Worm (Caenorhabditis elegans) whole organism, L4 larva: ENCODE measurements around the gene fbxa-37.

Experiments used
- D1046.2 ChIP-seq: fragments of 200-800 bp; sonication (Bioruptor generic); IDR thresholded peaks from 2 replicates; pipeline ENCODE4 v1.3.6; 2022; ENCODE audit warnings: missing genetic modification characterization, missing compliant biosample characterization
- F37D6.2 ChIP-seq: sonication (generic microtip); optimal IDR thresholded peaks from 2 replicates; lab custom pipeline; 2016; ENCODE audit warnings: mild to moderate bottlenecking, missing genetic modification characterization, missing compliant biosample characterization
- R02D3.7 ChIP-seq: fragments of 150-350 bp; sonication (generic microtip); optimal IDR thresholded peaks from 3 replicates; lab custom pipeline; 2014; ENCODE audit warnings: missing biosample characterization, missing genetic modification characterization
- ZK546.5 ChIP-seq, 2 experiments: sonication (generic microtip); optimal IDR thresholded peaks; 2 replicates each; lab custom pipeline; 2017; ENCODE audit warnings: missing biosample characterization in 2 of 2, missing genetic modification characterization in 2 of 2
- aha-1 ChIP-seq: fragments of 150-350 bp; peaks from one replicate; lab custom pipeline; 2014; ENCODE audit warnings: missing biosample characterization, missing genetic modification characterization
- cey-2 ChIP-seq: sonication (generic microtip); optimal IDR thresholded peaks from 3 replicates; lab custom pipeline; 2017; ENCODE audit warnings: missing genetic modification characterization, mild to moderate bottlenecking, missing compliant biosample characterization, antibody characterized with exemption, borderline replicate concordance; ENCODE audit not compliant: insufficient read depth
- daf-16 ChIP-seq, 3 experiments: sonication (generic microtip); optimal IDR thresholded peaks; 2 replicates each; lab custom pipeline; 2016 to 2017; ENCODE audit warnings: missing genetic modification characterization in 3 of 3, missing genetic modification reagents in 3 of 3, mild to moderate bottlenecking in 2 of 3, missing compliant biosample characterization in 2 of 3, missing biosample characterization in 1 of 3, moderate library complexity in 1 of 3
- dmd-6 ChIP-seq: fragments of 200-800 bp; sonication (Bioruptor generic); IDR thresholded peaks from 2 replicates; pipeline ENCODE4 v1.3.6; 2022; ENCODE audit warnings: missing genetic modification reagents, missing genetic modification characterization, missing compliant biosample characterization
- dve-1 ChIP-seq: sonication (generic microtip); optimal IDR thresholded peaks from 2 replicates; lab custom pipeline; 2017; ENCODE audit warnings: antibody characterized with exemption, mild to moderate bottlenecking, missing genetic modification characterization, missing compliant biosample characterization; ENCODE audit not compliant: insufficient read depth
- hlh-11 ChIP-seq: fragments of 200-800 bp; sonication (Bioruptor generic); optimal IDR thresholded peaks from 2 replicates; lab custom pipeline; 2018; ENCODE audit warnings: mild to moderate bottlenecking, missing genetic modification characterization, missing compliant biosample characterization
- hlh-30 ChIP-seq: sonication (generic microtip); optimal IDR thresholded peaks from 2 replicates; lab custom pipeline; 2017; ENCODE audit warnings: antibody characterized with exemption, mild to moderate bottlenecking, missing genetic modification characterization, missing compliant biosample characterization; ENCODE audit not compliant: insufficient read depth
- lim-7 ChIP-seq: fragments of 200-800 bp; sonication (Bioruptor generic); IDR thresholded peaks from 2 replicates; pipeline ENCODE4 v1.3.6; 2022; ENCODE audit warnings: missing genetic modification characterization, missing compliant biosample characterization
- lin-15B ChIP-seq: fragments of 150-350 bp; sonication (generic microtip); optimal IDR thresholded peaks from 3 replicates; lab custom pipeline; 2014; ENCODE audit warnings: missing biosample characterization, missing genetic modification characterization
- lin-29 ChIP-seq: fragments of 200-800 bp; sonication (Bioruptor generic); IDR thresholded peaks from 2 replicates; pipeline ENCODE4 v1.3.6; 2022; ENCODE audit warnings: missing genetic modification reagents, missing genetic modification characterization, missing compliant biosample characterization
- lin-38 ChIP-seq: fragments of 200-800 bp; sonication (Bioruptor generic); IDR thresholded peaks from 2 replicates; pipeline ENCODE4 v1.3.6; 2022; ENCODE audit warnings: missing genetic modification reagents, missing genetic modification characterization, missing compliant biosample characterization
- lsy-2 ChIP-seq, 2 experiments: fragments of 150-350 bp in 1 of 2; sonication (generic microtip) in 1 of 2; optimal IDR thresholded peaks; 2 replicates each; lab custom pipeline; 2014 to 2017; ENCODE audit warnings: missing biosample characterization in 2 of 2, missing genetic modification characterization in 2 of 2
- madf-9 ChIP-seq: fragments of 200-800 bp; sonication (Bioruptor generic); conservative IDR thresholded peaks from 2 replicates; pipeline ENCODE4 v1.3.6; 2022; ENCODE audit warnings: missing genetic modification reagents, missing genetic modification characterization, missing compliant biosample characterization
- mdt-29 ChIP-seq: fragments of 200-800 bp; sonication (Bioruptor generic); IDR thresholded peaks from 2 replicates; pipeline ENCODE4 v1.3.6; 2022; ENCODE audit warnings: missing genetic modification reagents, missing genetic modification characterization, missing compliant biosample characterization
- nhr-102 ChIP-seq: sonication (generic microtip); optimal IDR thresholded peaks from 2 replicates; lab custom pipeline; 2016; ENCODE audit warnings: mild to moderate bottlenecking, missing genetic modification characterization, moderate library complexity, missing compliant biosample characterization
- nhr-11 ChIP-seq: fragments of 150-350 bp; optimal IDR thresholded peaks from 2 replicates; lab custom pipeline; 2014; ENCODE audit warnings: missing biosample characterization, missing genetic modification characterization
- nhr-111 ChIP-seq: fragments of 200-800 bp; sonication (Bioruptor generic); optimal IDR thresholded peaks from 2 replicates; lab custom pipeline; 2018; ENCODE audit warnings: mild to moderate bottlenecking, missing genetic modification characterization, missing compliant biosample characterization
- nhr-28 ChIP-seq: fragments of 150-350 bp; optimal IDR thresholded peaks from 2 replicates; lab custom pipeline; 2014; ENCODE audit warnings: missing biosample characterization, missing genetic modification characterization
- nhr-42 ChIP-seq: fragments of 200-800 bp; sonication (Bioruptor generic); IDR thresholded peaks from 2 replicates; pipeline ENCODE4 v1.3.6; 2022; ENCODE audit warnings: missing genetic modification characterization, missing compliant biosample characterization
- nhr-48 ChIP-seq: sonication (generic microtip); optimal IDR thresholded peaks from 2 replicates; lab custom pipeline; 2016; ENCODE audit warnings: mild to moderate bottlenecking, missing genetic modification characterization, missing compliant biosample characterization
- nhr-77 ChIP-seq: fragments of 150-350 bp; optimal IDR thresholded peaks from 2 replicates; lab custom pipeline; 2014; ENCODE audit warnings: missing biosample characterization, missing genetic modification characterization
- pha-4 ChIP-seq, 2 experiments: fragments of 150-350 bp in 1 of 2; fragments of 200-800 bp in 1 of 2; sonication (Bioruptor generic) in 1 of 2; IDR thresholded peaks in 1 of 2; optimal IDR thresholded peaks in 1 of 2; 2 replicates each; pipeline versions ENCODE4 v1.3.6 to Lab custom; 2014 to 2022; ENCODE audit warnings: missing genetic modification characterization in 2 of 2, missing genetic modification reagents in 2 of 2, missing biosample characterization in 1 of 2, missing compliant biosample characterization in 1 of 2
- php-3 ChIP-seq: fragments of 200-800 bp; sonication (Bioruptor generic); IDR thresholded peaks from 2 replicates; pipeline ENCODE4 v1.3.6; 2022; ENCODE audit warnings: missing genetic modification reagents, missing genetic modification characterization, missing compliant biosample characterization
- pqm-1 ChIP-seq: sonication (generic microtip); optimal IDR thresholded peaks from 2 replicates; lab custom pipeline; 2017; ENCODE audit warnings: missing biosample characterization, missing genetic modification characterization
- saeg-2 ChIP-seq: fragments of 200-800 bp; sonication (Bioruptor generic); IDR thresholded peaks from 2 replicates; pipeline ENCODE4 v1.3.6; 2022; ENCODE audit warnings: missing genetic modification reagents, missing genetic modification characterization, missing compliant biosample characterization
- sdz-12 ChIP-seq: fragments of 200-800 bp; sonication (Bioruptor generic); optimal IDR thresholded peaks from 2 replicates; lab custom pipeline; 2018; ENCODE audit warnings: mild to moderate bottlenecking, missing genetic modification characterization, missing compliant biosample characterization
- set-16 ChIP-seq: fragments of 200-800 bp; sonication (Bioruptor generic); IDR thresholded peaks from 2 replicates; pipeline ENCODE4 v1.3.6; 2022; ENCODE audit warnings: missing genetic modification reagents, missing genetic modification characterization, missing compliant biosample characterization
- skn-1 ChIP-seq: fragments of 150-350 bp; optimal IDR thresholded peaks from 2 replicates; lab custom pipeline; 2014; ENCODE audit warnings: missing biosample characterization, missing genetic modification characterization
- snpc-4 ChIP-seq: fragments of 150-350 bp; optimal IDR thresholded peaks from 2 replicates; lab custom pipeline; 2014; ENCODE audit warnings: missing biosample characterization, missing genetic modification characterization
- tra-1 ChIP-seq: fragments of 200-800 bp; sonication (Bioruptor generic); IDR thresholded peaks from 2 replicates; pipeline ENCODE4 v1.3.6; 2022; ENCODE audit warnings: missing genetic modification reagents, missing genetic modification characterization, missing compliant biosample characterization
- unc-39 ChIP-seq: sonication (generic microtip); optimal IDR thresholded peaks from 2 replicates; lab custom pipeline; 2017; ENCODE audit warnings: missing biosample characterization, missing genetic modification characterization
- vab-7 ChIP-seq: fragments of 200-800 bp; sonication (Bioruptor generic); IDR thresholded peaks from 2 replicates; pipeline ENCODE4 v1.3.6; 2022; ENCODE audit warnings: missing genetic modification reagents, missing genetic modification characterization, missing compliant biosample characterization
- zag-1 ChIP-seq: fragments of 150-350 bp; optimal IDR thresholded peaks from 2 replicates; lab custom pipeline; 2014; ENCODE audit warnings: missing biosample characterization, missing genetic modification characterization
- zfp-3 ChIP-seq: fragments of 200-800 bp; sonication (Bioruptor generic); conservative IDR thresholded peaks from 2 replicates; pipeline ENCODE4 v1.3.6; 2022; ENCODE audit warnings: missing genetic modification reagents, missing genetic modification characterization, missing compliant biosample characterization
- zip-11 ChIP-seq: fragments of 200-800 bp; sonication (Bioruptor generic); IDR thresholded peaks from 2 replicates; pipeline ENCODE4 v1.3.6; 2022; ENCODE audit warnings: missing genetic modification characterization, missing compliant biosample characterization
- ztf-7 ChIP-seq: fragments of 150-350 bp; optimal IDR thresholded peaks from 2 replicates; lab custom pipeline; 2014; ENCODE audit warnings: missing biosample characterization, missing genetic modification characterization

Gene fbxa-37

ce11 chrIII:1271378-1271926 lies 13.3 kb upstream of the fbxa-37 start, which contains the start of gene fbxa-31:
fbxa-31 (minus strand) TSS chrIII:1271428.
- no peak for TF ChIP-seq daf-16 (GFP tag; optimal IDR thresholded peaks at IDR 0.05; lab: Kevin White, UChicago)
- TF ChIP-seq daf-16 (tag; optimal IDR thresholded peaks at IDR 0.05; lab: Kevin White, UChicago) = peak; percentile 75
- peak; percentile 73 for TF ChIP-seq pqm-1
- TF ChIP-seq nhr-28 (tag; lab: Kevin White, UChicago) = peak; percentile 29
- TF ChIP-seq aha-1 = peak; percentile 40
- TF ChIP-seq ztf-7 (tag; lab: Kevin White, UChicago) = no peak
- TF ChIP-seq hlh-11 (tag; lab: Kevin White, UChicago) = peak; percentile 1
- TF ChIP-seq sdz-12 (GFP tag; lab: Kevin White, UChicago) = no peak

DNA sequence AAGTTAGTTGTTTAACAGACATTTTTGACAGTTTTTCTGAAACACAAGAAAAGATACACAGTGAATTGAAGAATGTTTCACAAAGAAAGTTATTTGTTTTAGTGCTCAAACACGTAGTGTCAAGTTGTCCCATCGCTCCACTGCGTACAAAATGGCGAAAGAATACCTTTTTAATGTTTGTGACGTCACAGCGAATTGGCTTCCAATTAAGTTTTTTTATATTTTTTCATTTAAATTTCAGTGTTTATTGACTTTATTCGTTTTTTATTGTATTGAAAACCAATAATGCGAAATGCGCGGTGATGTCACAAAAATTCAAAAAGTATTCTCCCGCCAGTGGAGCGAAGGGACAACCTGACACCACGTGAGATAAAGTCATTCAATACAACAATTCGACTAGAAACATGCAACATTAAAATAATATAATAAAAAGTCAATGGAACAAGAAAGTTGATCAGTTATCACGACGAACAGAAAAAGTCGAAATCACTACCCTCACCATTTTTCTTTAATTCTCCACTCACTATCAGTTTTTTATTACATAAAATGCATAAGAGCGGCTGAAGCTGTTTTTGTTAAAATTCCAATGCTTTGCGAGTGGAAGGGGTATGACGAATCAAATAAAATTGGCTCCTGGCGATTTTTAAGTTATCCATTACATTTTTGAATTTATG lies 11.0 kb upstream of the fbxa-37 start, which contains the start of gene fbxa-29:
Gene fbxa-29 (minus strand): TSS at position 51 of the 674 bp plus-strand sequence.
- no peak for TF ChIP-seq sdz-12 (GFP tag; lab: Kevin White, UChicago)
- TF ChIP-seq nhr-28 (tag; lab: Kevin White, UChicago) = peak; percentile 49
- TF ChIP-seq dmd-6 (GFP tag; lab: Robert Waterston, UW) = 0 out of 2 replicates have a peak, but pooled peaks have one; percentile 10
- TF ChIP-seq nhr-111 (GFP tag; lab: Kevin White, UChicago) = no peak
- TF ChIP-seq snpc-4 (tag; lab: Kevin White, UChicago) = no peak
- no peak for TF ChIP-seq nhr-77 (tag; lab: Kevin White, UChicago)
- no peak for TF ChIP-seq nhr-42 (GFP tag; lab: Robert Waterston, UW)
- TF ChIP-seq daf-16 (GFP tag; optimal IDR thresholded peaks at IDR 0.05; lab: Kevin White, UChicago) = no peak
- TF ChIP-seq daf-16 (tag; optimal IDR thresholded peaks at IDR 0.05; lab: Kevin White, UChicago) = peak; percentile 51
- peak; percentile 75; the same call in 1 of the 2 replicates for TF ChIP-seq php-3 (GFP tag; lab: Robert Waterston, UW)
- peak; percentile 61 for TF ChIP-seq pqm-1
- peak; percentile 12 for TF ChIP-seq dve-1 (tag; lab: Kevin White, UChicago)
- no peak for TF ChIP-seq F37D6.2 (tag; lab: Kevin White, UChicago)
- TF ChIP-seq, all 104 proteins: peak for 6

DNA sequence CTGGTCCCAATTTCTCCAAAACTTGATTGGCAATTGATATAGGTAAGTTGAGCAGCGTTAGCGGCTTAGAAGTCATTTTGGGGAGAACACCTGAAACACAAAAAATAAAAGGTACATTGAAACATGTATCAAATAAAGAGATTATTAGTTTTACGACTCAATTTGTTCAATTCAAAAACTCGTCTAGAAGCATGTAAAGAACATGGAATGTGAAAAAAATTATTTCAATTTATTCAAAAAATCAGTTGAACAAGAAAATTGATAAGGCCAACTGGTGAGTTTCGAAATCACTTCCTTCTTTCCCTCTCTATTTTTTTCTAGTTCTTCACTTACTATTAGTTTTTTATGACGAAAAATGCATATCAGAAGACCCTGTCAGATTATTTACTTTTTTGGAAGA lies 9.3 kb upstream of the fbxa-37 start, which contains the start of gene fbxa-30:
Gene fbxa-30 (minus strand): TSS at position 101 of the 400 bp plus-strand sequence.
- TF ChIP-seq lin-15B (tag; lab: Kevin White, UChicago) (no peak), snpc-4 (tag; lab: Kevin White, UChicago) (no peak), cey-2 (no peak), R02D3.7 (tag; lab: Kevin White, UChicago) (no peak), unc-39 (no peak), pha-4 (GFP tag; IDR thresholded peaks at IDR 0.05; lab: Robert Waterston, UW) (no peak), pha-4 (tag; optimal IDR thresholded peaks at IDR 0.05; lab: Kevin White, UChicago) (no peak), zfp-3 (GFP tag; lab: Robert Waterston, UW) (no peak), lsy-2 (tag; optimal IDR thresholded peaks at IDR 0.05; lab: Kevin White, UChicago) (no peak), nhr-11 (tag; lab: Kevin White, UChicago) (no peak), dve-1 (tag; lab: Kevin White, UChicago) (no peak), saeg-2 (GFP tag; lab: Robert Waterston, UW) (no peak), lim-7 (GFP tag; lab: Robert Waterston, UW) (no peak)

DNA sequence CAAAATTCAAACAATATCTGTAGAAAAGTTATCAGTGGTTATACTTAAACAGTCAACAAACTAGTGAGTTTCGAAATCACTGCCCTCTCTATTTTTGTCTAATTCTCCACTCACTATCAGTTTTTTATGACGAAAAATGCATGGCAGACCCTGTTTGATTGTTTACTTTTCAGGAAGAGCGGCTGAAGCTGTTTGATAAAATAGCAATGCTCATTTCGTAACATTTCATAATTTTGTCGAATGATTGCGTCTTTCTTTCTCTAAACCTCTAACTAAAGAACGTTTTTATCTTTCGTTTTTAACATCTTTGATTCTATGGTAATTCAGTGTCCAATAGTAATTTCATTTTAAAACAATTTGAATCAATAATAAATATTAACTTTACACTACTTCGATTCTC lies 5.6 kb upstream of the fbxa-37 start:
- TF ChIP-seq tra-1 (GFP tag; lab: Robert Waterston, UW) = 0 out of 2 replicates have a peak, but pooled peaks have one; percentile 33
- TF ChIP-seq hlh-30 (tag; lab: Kevin White, UChicago) = peak; percentile 47
- no peak for TF ChIP-seq mdt-29 (GFP tag; lab: Robert Waterston, UW)
- no peak for TF ChIP-seq zip-11 (GFP tag; lab: Robert Waterston, UW)
- TF ChIP-seq dmd-6 (GFP tag; lab: Robert Waterston, UW) = peak; percentile 90
- TF ChIP-seq nhr-48 = peak; percentile 76
- TF ChIP-seq cey-2 = peak; percentile 15
- TF ChIP-seq set-16 (GFP tag; lab: Robert Waterston, UW) = no peak
- no peak for TF ChIP-seq madf-9
- TF ChIP-seq zag-1 (tag; lab: Kevin White, UChicago) = no peak
- peak; percentile 97 for TF ChIP-seq hlh-11 (tag; lab: Kevin White, UChicago)
- no peak for TF ChIP-seq F37D6.2 (tag; lab: Kevin White, UChicago)
- no peak for TF ChIP-seq lim-7 (GFP tag; lab: Robert Waterston, UW)
- no peak for TF ChIP-seq skn-1 (tag; lab: Kevin White, UChicago)
- TF ChIP-seq ztf-7 (tag; lab: Kevin White, UChicago) = peak; percentile 84
- TF ChIP-seq nhr-102 (tag; lab: Kevin White, UChicago) = peak; percentile 76
- TF ChIP-seq lin-38 (GFP tag; lab: Robert Waterston, UW) = no peak
- no peak for TF ChIP-seq lin-29 (GFP tag; lab: Robert Waterston, UW)
- TF ChIP-seq ZK546.5 (tag; optimal IDR thresholded peaks at IDR 0.05; lab: Kevin White, UChicago) = no peak
- no peak for TF ChIP-seq vab-7 (GFP tag; lab: Robert Waterston, UW)
- TF ChIP-seq D1046.2 = no peak
- TF ChIP-seq pqm-1 = peak; percentile 99
